Worm (Caenorhabditis elegans) whole organism, young adult: ENCODE measurements around the gene EGAP1.5.

ENCODE experiments used
- B0261.1 ChIP-seq: sonication (generic microtip); optimal IDR thresholded peaks from 2 replicates; lab custom pipeline; 2016; ENCODE audit warnings: mild to moderate bottlenecking, missing genetic modification characterization, moderate library complexity, missing compliant biosample characterization
- D2030.7 ChIP-seq: fragments of 200-800 bp; sonication (Bioruptor generic); IDR thresholded peaks from 2 replicates; pipeline ENCODE4 v1.3.6; 2022; ENCODE audit warnings: missing genetic modification reagents, missing genetic modification characterization, missing compliant biosample characterization
- F49E8.2 ChIP-seq: sonication (generic microtip); optimal IDR thresholded peaks from 3 replicates; lab custom pipeline; 2017; ENCODE audit warnings: missing genetic modification characterization, mild to moderate bottlenecking, missing compliant biosample characterization, antibody characterized with exemption, moderate library complexity; ENCODE audit not compliant: insufficient read depth
- F55B11.4 ChIP-seq: sonication (generic microtip); optimal IDR thresholded peaks from 2 replicates; lab custom pipeline; 2016; ENCODE audit warnings: missing compliant biosample characterization, missing genetic modification characterization, borderline replicate concordance; ENCODE audit not compliant: insufficient read depth
- F57A8.1 ChIP-seq: fragments of 200-800 bp; sonication (Bioruptor generic); optimal IDR thresholded peaks from 2 replicates; lab custom pipeline; 2018; ENCODE audit warnings: mild to moderate bottlenecking, missing genetic modification characterization, moderate library complexity, missing compliant biosample characterization
- Y56A3A.18 ChIP-seq: fragments of 200-800 bp; sonication (Bioruptor generic); IDR thresholded peaks from 2 replicates; pipeline ENCODE4 v1.3.6; 2022; ENCODE audit warnings: missing genetic modification reagents, missing genetic modification characterization, missing compliant biosample characterization
- ZK185.1 ChIP-seq: sonication (generic microtip); optimal IDR thresholded peaks from 2 replicates; lab custom pipeline; 2016; ENCODE audit warnings: mild to moderate bottlenecking, missing genetic modification characterization, missing compliant biosample characterization; ENCODE audit not compliant: poor library complexity, severe bottlenecking
- aptf-2 ChIP-seq: fragments of 200-800 bp; sonication (Bioruptor generic); conservative IDR thresholded peaks from 2 replicates; pipeline ENCODE4 v1.3.6; 2022; ENCODE audit warnings: missing genetic modification reagents, missing genetic modification characterization, missing compliant biosample characterization
- attf-5 ChIP-seq: fragments of 200-800 bp; sonication (Bioruptor generic); optimal IDR thresholded peaks from 2 replicates; lab custom pipeline; 2018; ENCODE audit warnings: mild to moderate bottlenecking, missing genetic modification characterization, missing compliant biosample characterization
- cebp-1 ChIP-seq, 2 experiments: fragments of 200-800 bp in 1 of 2; sonication (Bioruptor generic) in 1 of 2; sonication (generic microtip) in 1 of 2; IDR thresholded peaks in 1 of 2; optimal IDR thresholded peaks in 1 of 2; 2 replicates each; pipeline versions ENCODE4 v1.3.6 to Lab custom; 2017 to 2022; ENCODE audit warnings: missing compliant biosample characterization in 2 of 2, missing genetic modification characterization in 2 of 2, mild to moderate bottlenecking in 1 of 2, missing genetic modification reagents in 1 of 2, moderate library complexity in 1 of 2
- ceh-79 ChIP-seq: sonication (generic microtip); optimal IDR thresholded peaks from 2 replicates; lab custom pipeline; 2017; ENCODE audit warnings: mild to moderate bottlenecking, missing genetic modification characterization, missing compliant biosample characterization
- chd-7 ChIP-seq: sonication (generic microtip); optimal IDR thresholded peaks from 2 replicates; lab custom pipeline; 2016; ENCODE audit warnings: mild to moderate bottlenecking, missing genetic modification characterization, moderate library complexity, missing compliant biosample characterization
- dox-1 ChIP-seq: fragments of 200-800 bp; sonication (Bioruptor generic); IDR thresholded peaks from 2 replicates; pipeline ENCODE4 v1.3.6; 2022; ENCODE audit warnings: missing genetic modification reagents, missing genetic modification characterization, missing compliant biosample characterization
- efl-1 ChIP-seq: fragments of 150-350 bp; optimal IDR thresholded peaks from 2 replicates; lab custom pipeline; 2014; ENCODE audit warnings: missing biosample characterization, missing genetic modification reagents, missing genetic modification characterization
- hlh-12 ChIP-seq: sonication (generic microtip); optimal IDR thresholded peaks from 2 replicates; lab custom pipeline; 2016; ENCODE audit warnings: missing genetic modification characterization, missing compliant biosample characterization
- hlh-26 ChIP-seq: fragments of 200-800 bp; sonication (Bioruptor generic); conservative IDR thresholded peaks from 2 replicates; pipeline ENCODE4 v1.3.6; 2022; ENCODE audit warnings: missing genetic modification reagents, missing genetic modification characterization, missing compliant biosample characterization
- hmg-1.2 ChIP-seq: fragments of 200-800 bp; sonication (Bioruptor generic); IDR thresholded peaks from 2 replicates; pipeline ENCODE4 v1.3.6; 2022; ENCODE audit warnings: missing genetic modification reagents, missing genetic modification characterization, missing compliant biosample characterization
- hrde-1 ChIP-seq: sonication (generic microtip); optimal IDR thresholded peaks from 2 replicates; lab custom pipeline; 2016; ENCODE audit warnings: missing genetic modification characterization, mild to moderate bottlenecking, missing compliant biosample characterization, moderate library complexity, missing genotype, missing genetic modification reagents, borderline replicate concordance
- let-607 ChIP-seq, 2 experiments: fragments of 200-800 bp in 1 of 2; sonication (Bioruptor generic) in 1 of 2; sonication (generic microtip) in 1 of 2; optimal IDR thresholded peaks; 2 replicates each; lab custom pipeline; 2016 to 2018; ENCODE audit warnings: mild to moderate bottlenecking in 2 of 2, missing compliant biosample characterization in 2 of 2, missing genetic modification characterization in 2 of 2, moderate library complexity in 2 of 2, missing genotype in 1 of 2
- lin-35 ChIP-seq, 3 experiments: fragments of 150-350 bp in 2 of 3; sonication (generic microtip) in 1 of 3; optimal IDR thresholded peaks; 2 replicates each; lab custom pipeline; 2014 to 2018; ENCODE audit warnings: missing biosample characterization in 3 of 3, missing genetic modification characterization in 3 of 3, missing genetic modification reagents in 3 of 3
- lir-1 ChIP-seq: fragments of 200-800 bp; sonication (Bioruptor generic); conservative IDR thresholded peaks from 2 replicates; pipeline ENCODE4 v1.3.6; 2022; ENCODE audit warnings: missing genetic modification reagents, missing genetic modification characterization, missing compliant biosample characterization
- lsy-27 ChIP-seq: sonication (generic microtip); optimal IDR thresholded peaks from 2 replicates; lab custom pipeline; 2017; ENCODE audit warnings: missing genetic modification characterization, mild to moderate bottlenecking, missing compliant biosample characterization, antibody characterized with exemption, missing genotype, borderline replicate concordance; ENCODE audit not compliant: insufficient read depth
- madf-10 ChIP-seq: sonication (generic microtip); optimal IDR thresholded peaks from 2 replicates; lab custom pipeline; 2016; ENCODE audit warnings: mild to moderate bottlenecking, missing genetic modification characterization, missing compliant biosample characterization
- madf-6 ChIP-seq: fragments of 200-800 bp; sonication (Bioruptor generic); IDR thresholded peaks from 2 replicates; pipeline ENCODE4 v1.3.6; 2022; ENCODE audit warnings: missing genetic modification reagents, missing genetic modification characterization, missing compliant biosample characterization
- nfyb-1 ChIP-seq: fragments of 200-800 bp; sonication (Bioruptor generic); IDR thresholded peaks from 2 replicates; pipeline ENCODE4 v1.3.6; 2022; ENCODE audit warnings: missing genetic modification reagents, missing genetic modification characterization, missing compliant biosample characterization
- nhr-120 ChIP-seq: fragments of 200-800 bp; sonication (Bioruptor generic); IDR thresholded peaks from 2 replicates; pipeline ENCODE4 v1.3.6; 2022; ENCODE audit warnings: missing genetic modification characterization, missing compliant biosample characterization
- nhr-27 ChIP-seq: fragments of 200-800 bp; sonication (Bioruptor generic); optimal IDR thresholded peaks from 2 replicates; lab custom pipeline; 2018; ENCODE audit warnings: mild to moderate bottlenecking, missing genetic modification characterization, moderate library complexity, missing compliant biosample characterization
- nhr-80 ChIP-seq: sonication (generic microtip); optimal IDR thresholded peaks from 2 replicates; lab custom pipeline; 2016; ENCODE audit warnings: missing genetic modification characterization, missing compliant biosample characterization
- nhr-90 ChIP-seq: sonication (generic microtip); optimal IDR thresholded peaks from 2 replicates; lab custom pipeline; 2016; ENCODE audit warnings: missing genotype, mild to moderate bottlenecking, missing genetic modification characterization, missing compliant biosample characterization
- rcor-1 ChIP-seq: fragments of 200-800 bp; sonication (Bioruptor generic); IDR thresholded peaks from 2 replicates; pipeline ENCODE4 v1.3.6; 2022; ENCODE audit warnings: missing genetic modification reagents, missing genetic modification characterization, missing compliant biosample characterization
- repo-1 ChIP-seq: sonication (generic microtip); optimal IDR thresholded peaks from 2 replicates; lab custom pipeline; 2017; ENCODE audit warnings: mild to moderate bottlenecking, missing genetic modification characterization, missing compliant biosample characterization
- snpc-1.1 ChIP-seq: sonication (generic microtip); optimal IDR thresholded peaks from 2 replicates; lab custom pipeline; 2017; ENCODE audit warnings: missing genetic modification characterization, mild to moderate bottlenecking, missing compliant biosample characterization, antibody characterized with exemption, moderate library complexity, missing genotype, missing genetic modification reagents; ENCODE audit not compliant: insufficient read depth
- snpc-1.3 ChIP-seq: sonication (generic microtip); optimal IDR thresholded peaks from 2 replicates; lab custom pipeline; 2017; ENCODE audit warnings: missing genetic modification characterization, mild to moderate bottlenecking, missing compliant biosample characterization, antibody characterized with exemption, moderate library complexity, missing genotype, missing genetic modification reagents; ENCODE audit not compliant: insufficient read depth
- snpc-3.4 ChIP-seq: sonication (generic microtip); optimal IDR thresholded peaks from 2 replicates; lab custom pipeline; 2017; ENCODE audit warnings: missing genetic modification characterization, mild to moderate bottlenecking, missing compliant biosample characterization, antibody characterized with exemption, moderate library complexity, missing genotype, missing genetic modification reagents
- snpc-4 ChIP-seq, 5 experiments: fragments of 150-350 bp in 1 of 5; sonication (generic microtip) in 4 of 5; optimal IDR thresholded peaks; 2 replicates each; lab custom pipeline; 2014 to 2018; ENCODE audit warnings: missing genetic modification characterization in 5 of 5, missing biosample characterization in 3 of 5, antibody characterized with exemption in 2 of 5, mild to moderate bottlenecking in 2 of 5, missing compliant biosample characterization in 2 of 5, missing genotype in 2 of 5, moderate library complexity in 2 of 5, missing genetic modification reagents in 1 of 5
- tlf-1 ChIP-seq: fragments of 200-800 bp; sonication (Bioruptor generic); optimal IDR thresholded peaks from 2 replicates; lab custom pipeline; 2018; ENCODE audit warnings: mild to moderate bottlenecking, missing genetic modification characterization, missing compliant biosample characterization
- xnd-1 ChIP-seq: sonication (generic microtip); optimal IDR thresholded peaks from 2 replicates; lab custom pipeline; 2016; ENCODE audit warnings: missing genotype, missing genetic modification reagents, missing genetic modification characterization, missing compliant biosample characterization
- ztf-18 ChIP-seq: sonication (generic microtip); optimal IDR thresholded peaks from 2 replicates; lab custom pipeline; 2016; ENCODE audit warnings: missing genotype, mild to moderate bottlenecking, missing genetic modification characterization, missing compliant biosample characterization

EGAP1.5 gene

ce11 chrIII:5914717-5915116 is 16.8 kb upstream of the EGAP1.5 start (continued):
- TF ChIP-seq F49E8.2 (no peak), nfyb-1 (GFP tag; lab: Robert Waterston, UW) (peak; percentile 54; the same call in 1 of the 2 replicates), nhr-27 (tag; lab: Kevin White, UChicago) (no peak), snpc-4 (GFP tag; optimal IDR thresholded peaks at IDR 0.05; lab: Kevin White, UChicago) (no peak), snpc-4 (tag; optimal IDR thresholded peaks at IDR 0.05; lab: Kevin White, UChicago) (peak in 3 of 4 experiments; percentile 13 to 42 (median 35)), efl-1 (no peak), ceh-79 (tag; lab: Kevin White, UChicago) (no peak), ztf-18 (tag; lab: Kevin White, UChicago) (no peak), F55B11.4 (no peak), hlh-12 (tag; lab: Kevin White, UChicago) (no peak), lir-1 (no peak), D2030.7 (GFP tag; lab: Robert Waterston, UW) (0 out of 2 replicates have a peak, but pooled peaks have one; percentile 35), snpc-3.4 (tag; lab: Kevin White, UChicago) (peak; percentile 35), dox-1 (GFP tag; lab: Robert Waterston, UW) (peak; percentile 40; the same call in 1 of the 2 replicates), nhr-90 (tag; lab: Kevin White, UChicago) (no peak), let-607 (tag; optimal IDR thresholded peaks at IDR 0.05; lab: Kevin White, UChicago) (peak; percentile 77 to 79), hmg-1.2 (GFP tag; lab: Robert Waterston, UW) (peak; percentile 26; the same call in 1 of the 2 replicates), hrde-1 (peak; percentile 50), xnd-1 (tag; lab: Kevin White, UChicago) (no peak)
- TF ChIP-seq, all 124 proteins: peak for 14

ce11 chrIII:5915926-5916325 is 15.6 kb upstream of the EGAP1.5 start:
- no peak for TF ChIP-seq rcor-1 (GFP tag; lab: Robert Waterston, UW)
- peak; percentile 88 for TF ChIP-seq nhr-80 (tag; lab: Kevin White, UChicago)
- no peak for TF ChIP-seq F49E8.2
- TF ChIP-seq lsy-27 (tag; lab: Kevin White, UChicago) = no peak
- TF ChIP-seq hmg-1.2 (GFP tag; lab: Robert Waterston, UW) = 0 out of 2 replicates have a peak, but pooled peaks have one; percentile 6
- TF ChIP-seq repo-1 (tag; lab: Kevin White, UChicago) = no peak
- TF ChIP-seq aptf-2 = no peak
- peak; percentile 2 for TF ChIP-seq ZK185.1 (tag; lab: Kevin White, UChicago)
- peak; percentile 55 for TF ChIP-seq dox-1 (GFP tag; lab: Robert Waterston, UW)

ce11 chrIII:5917365-5917958 is 14.1 kb upstream of the EGAP1.5 start:
- TF ChIP-seq snpc-1.3 (tag; lab: Kevin White, UChicago) (no peak), madf-6 (GFP tag; lab: Robert Waterston, UW) (no peak), madf-10 (tag; lab: Kevin White, UChicago) (no peak), ZK185.1 (tag; lab: Kevin White, UChicago) (no peak), hmg-1.2 (GFP tag; lab: Robert Waterston, UW) (peak; percentile 19; the same call in 1 of the 2 replicates), Y56A3A.18 (GFP tag; lab: Robert Waterston, UW) (0 out of 2 replicates have a peak, but pooled peaks have one; percentile 15), snpc-1.1 (no peak), lin-35 (GFP tag; optimal IDR thresholded peaks at IDR 0.05; lab: Kevin White, UChicago) (no peak), cebp-1 (GFP tag; IDR thresholded peaks at IDR 0.05; lab: Robert Waterston, UW) (peak; percentile 87), cebp-1 (tag; optimal IDR thresholded peaks at IDR 0.05; lab: Kevin White, UChicago) (peak; percentile 86), tlf-1 (GFP tag; lab: Kevin White, UChicago) (peak; percentile 44), B0261.1 (no peak), nhr-80 (tag; lab: Kevin White, UChicago) (peak; percentile 62), repo-1 (tag; lab: Kevin White, UChicago) (peak; percentile 53), chd-7 (tag; lab: Kevin White, UChicago) (peak; percentile 8), nhr-120 (GFP tag; lab: Robert Waterston, UW) (no peak), F57A8.1 (GFP tag; lab: Kevin White, UChicago) (no peak), xnd-1 (tag; lab: Kevin White, UChicago) (no peak), hlh-26 (GFP tag; lab: Robert Waterston, UW) (no peak), attf-5 (peak; percentile 26)
